Worm (Caenorhabditis elegans) whole organism, late embryonic: ENCODE data around the gene smu-2.

ENCODE experiments used
- C08G9.2 ChIP-seq: sonication (generic microtip); optimal IDR thresholded peaks from 2 replicates; lab custom pipeline; 2016; ENCODE audit warnings: mild to moderate bottlenecking, missing genetic modification characterization, moderate library complexity, missing compliant biosample characterization
- C38D4.7 ChIP-seq: fragments of 200-800 bp; sonication (Bioruptor generic); optimal IDR thresholded peaks from 2 replicates; lab custom pipeline; 2018; ENCODE audit warnings: mild to moderate bottlenecking, missing genetic modification characterization, moderate library complexity, missing compliant biosample characterization
- T23F11.4 ChIP-seq: fragments of 200-800 bp; sonication (Bioruptor generic); optimal IDR thresholded peaks from 2 replicates; lab custom pipeline; 2018; ENCODE audit warnings: mild to moderate bottlenecking, missing genetic modification characterization, missing compliant biosample characterization
- ahr-1 ChIP-seq: sonication (generic microtip); optimal IDR thresholded peaks from 2 replicates; lab custom pipeline; 2016; ENCODE audit warnings: missing genetic modification characterization, missing compliant biosample characterization
- ama-1 ChIP-seq: fragments of 150-350 bp; optimal IDR thresholded peaks from 2 replicates; lab custom pipeline; 2014
- ceh-14 ChIP-seq: sonication (generic microtip); optimal IDR thresholded peaks from 2 replicates; lab custom pipeline; 2016; ENCODE audit warnings: missing genotype, missing genetic modification characterization, missing compliant biosample characterization
- ceh-18 ChIP-seq: sonication (generic microtip); optimal IDR thresholded peaks from 2 replicates; lab custom pipeline; 2016; ENCODE audit warnings: missing genetic modification characterization, missing compliant biosample characterization
- ceh-31 ChIP-seq: sonication (generic microtip); optimal IDR thresholded peaks from 2 replicates; lab custom pipeline; 2016; ENCODE audit warnings: missing genetic modification characterization, missing compliant biosample characterization
- ceh-34 ChIP-seq: sonication (generic microtip); optimal IDR thresholded peaks from 2 replicates; lab custom pipeline; 2016; ENCODE audit warnings: mild to moderate bottlenecking, missing genetic modification characterization, missing compliant biosample characterization
- elt-2 ChIP-seq: sonication (generic microtip); optimal IDR thresholded peaks from 2 replicates; lab custom pipeline; 2016; ENCODE audit warnings: missing genetic modification reagents, missing genetic modification characterization, missing compliant biosample characterization
- fax-1 ChIP-seq: sonication (generic microtip); optimal IDR thresholded peaks from 2 replicates; lab custom pipeline; 2016; ENCODE audit warnings: missing genotype, missing genetic modification characterization, missing compliant biosample characterization
- fkh-10 ChIP-seq: fragments of 150-350 bp; optimal IDR thresholded peaks from 2 replicates; lab custom pipeline; 2014; ENCODE audit warnings: missing biosample characterization, missing genetic modification reagents, missing genetic modification characterization
- hlh-30 ChIP-seq: sonication (generic microtip); optimal IDR thresholded peaks from 2 replicates; lab custom pipeline; 2017; ENCODE audit warnings: antibody characterized with exemption, missing genetic modification characterization, missing compliant biosample characterization; ENCODE audit not compliant: insufficient read depth
- hlh-6 ChIP-seq: sonication (generic microtip); optimal IDR thresholded peaks from 2 replicates; lab custom pipeline; 2016; ENCODE audit warnings: missing genotype, missing genetic modification characterization, missing compliant biosample characterization
- hlh-8 ChIP-seq: sonication (generic microtip); optimal IDR thresholded peaks from 2 replicates; lab custom pipeline; 2016; ENCODE audit warnings: missing genotype, missing genetic modification characterization, missing compliant biosample characterization
- lim-6 ChIP-seq: sonication (generic microtip); optimal IDR thresholded peaks from 2 replicates; lab custom pipeline; 2016; ENCODE audit warnings: missing genetic modification characterization, missing compliant biosample characterization
- nfya-1 ChIP-seq: sonication (generic microtip); optimal IDR thresholded peaks from 2 replicates; lab custom pipeline; 2017; ENCODE audit warnings: missing genetic modification characterization, mild to moderate bottlenecking, missing compliant biosample characterization, antibody characterized with exemption, moderate library complexity
- nhr-11 ChIP-seq: fragments of 150-350 bp; optimal IDR thresholded peaks from 2 replicates; lab custom pipeline; 2014; ENCODE audit warnings: missing biosample characterization, missing genetic modification characterization
- nhr-232 ChIP-seq: sonication (generic microtip); optimal IDR thresholded peaks from 2 replicates; lab custom pipeline; 2016; ENCODE audit warnings: missing genetic modification characterization, missing compliant biosample characterization
- pax-1 ChIP-seq: fragments of 150-350 bp; optimal IDR thresholded peaks from 2 replicates; lab custom pipeline; 2014; ENCODE audit warnings: missing biosample characterization, missing genetic modification characterization
- pqm-1 ChIP-seq: sonication (generic microtip); optimal IDR thresholded peaks from 2 replicates; lab custom pipeline; 2016; ENCODE audit warnings: missing genetic modification characterization, missing compliant biosample characterization
- ref-2 ChIP-seq: sonication (generic microtip); optimal IDR thresholded peaks from 2 replicates; lab custom pipeline; 2016; ENCODE audit warnings: missing genetic modification characterization, missing compliant biosample characterization
- rnt-1 ChIP-seq: sonication (generic microtip); optimal IDR thresholded peaks from 2 replicates; lab custom pipeline; 2016; ENCODE audit warnings: missing genetic modification characterization, missing compliant biosample characterization
- sdc-2 ChIP-seq: sonication (generic microtip); optimal IDR thresholded peaks from 2 replicates; lab custom pipeline; 2016; ENCODE audit warnings: missing genotype, missing genetic modification characterization, missing compliant biosample characterization
- sox-2 ChIP-seq: fragments of 200-800 bp; sonication (Bioruptor generic); IDR thresholded peaks from 2 replicates; pipeline ENCODE4 v1.3.6; 2022; ENCODE audit warnings: missing genetic modification reagents, missing genetic modification characterization, missing compliant biosample characterization
- tbx-2 ChIP-seq: sonication (generic microtip); optimal IDR thresholded peaks from 2 replicates; lab custom pipeline; 2016; ENCODE audit warnings: missing genetic modification characterization, missing compliant biosample characterization
- ttx-3 ChIP-seq: sonication (generic microtip); optimal IDR thresholded peaks from 2 replicates; lab custom pipeline; 2016; ENCODE audit warnings: missing genetic modification reagents, missing genetic modification characterization, missing compliant biosample characterization
- unc-3 ChIP-seq, 2 experiments: fragments of 200-800 bp in 1 of 2; sonication (Bioruptor generic) in 1 of 2; sonication (generic microtip) in 1 of 2; conservative IDR thresholded peaks in 1 of 2; optimal IDR thresholded peaks in 1 of 2; 2 replicates each; pipeline versions ENCODE4 v1.3.6 to Lab custom; 2016 to 2022; ENCODE audit warnings: missing compliant biosample characterization in 2 of 2, missing genetic modification characterization in 2 of 2, missing genetic modification reagents in 1 of 2
- unc-42 ChIP-seq: sonication (generic microtip); optimal IDR thresholded peaks from 2 replicates; lab custom pipeline; 2016; ENCODE audit warnings: missing genotype, missing genetic modification characterization, missing compliant biosample characterization
- unc-86 ChIP-seq: sonication (generic microtip); optimal IDR thresholded peaks from 2 replicates; lab custom pipeline; 2016; ENCODE audit warnings: missing genetic modification characterization, missing compliant biosample characterization

The smu-2 gene

DNA sequence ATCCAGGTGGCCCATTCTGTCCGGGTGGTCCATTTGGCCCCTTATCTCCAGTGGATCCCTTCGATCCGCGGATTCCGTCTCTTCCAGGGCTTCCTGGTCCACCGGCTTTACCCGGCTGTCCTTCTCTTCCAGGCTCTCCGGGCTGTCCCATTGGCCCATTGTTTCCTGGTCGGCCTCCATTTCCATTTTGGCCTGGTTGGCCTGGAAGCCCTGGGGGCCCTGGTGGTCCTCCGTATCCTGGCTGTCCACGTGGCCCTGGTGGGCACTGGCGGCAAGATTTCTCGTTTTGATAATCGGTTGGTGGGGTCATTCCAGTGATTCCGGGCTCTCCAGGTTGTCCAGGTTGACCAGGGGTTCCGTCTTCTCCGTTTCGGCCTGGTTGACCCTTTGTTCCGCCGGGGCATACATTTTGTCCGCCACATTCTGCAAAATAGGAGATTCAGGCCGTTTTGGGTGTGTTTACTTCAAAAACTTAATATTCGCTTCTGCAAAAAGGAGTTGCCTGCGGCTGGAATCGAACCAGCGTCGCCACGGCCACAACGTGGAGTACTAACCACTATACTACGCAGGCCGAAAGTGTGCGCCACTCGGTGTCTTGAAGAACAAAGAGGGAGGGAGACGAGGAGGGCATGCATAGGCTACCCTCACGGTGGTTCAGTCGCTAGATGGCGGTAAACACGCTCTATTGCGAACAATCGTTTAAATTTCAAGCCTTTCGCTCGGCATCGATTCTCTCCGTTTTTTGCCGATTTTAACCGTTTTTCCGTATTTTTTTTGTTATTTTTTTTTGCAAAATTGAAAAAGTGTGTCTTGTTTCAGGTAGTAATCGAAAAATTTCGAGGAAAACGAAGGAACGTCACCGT, 39.0 kb downstream of the smu-2 start, which contains the start of gene W09G10.9 (continued):
- TF ChIP-seq hlh-30 (tag; lab: Kevin White, UChicago) (peak; percentile 5), pax-1 (no peak), ahr-1 (tag; lab: Kevin White, UChicago) (peak; percentile 46), elt-2 (tag; lab: Kevin White, UChicago) (peak; percentile 84), nfya-1 (tag; lab: Kevin White, UChicago) (peak; percentile 57), hlh-6 (tag; lab: Kevin White, UChicago) (peak; percentile 77), unc-86 (tag; lab: Kevin White, UChicago) (peak; percentile 75), fkh-10 (GFP tag; lab: Kevin White, UChicago) (no peak), C08G9.2 (tag; lab: Kevin White, UChicago) (peak; percentile 4), ama-1 (lab: Kevin White, UChicago) (no peak), unc-42 (tag; lab: Kevin White, UChicago) (no peak), sdc-2 (tag; lab: Kevin White, UChicago) (peak; percentile 48), T23F11.4 (GFP tag; lab: Kevin White, UChicago) (peak; percentile 56), nhr-232 (peak; percentile 65), rnt-1 (peak; percentile 63), pqm-1 (tag; lab: Kevin White, UChicago) (no peak), fax-1 (tag; lab: Kevin White, UChicago) (peak; percentile 65), ref-2 (tag; lab: Kevin White, UChicago) (peak; percentile 65), ceh-31 (tag; lab: Kevin White, UChicago) (peak; percentile 39)
- TF ChIP-seq, all 69 proteins: peak for 48

- peak; percentile 41 for TF ChIP-seq ceh-18 (tag; lab: Kevin White, UChicago)
- peak; percentile 41; the same call in 1 of the 2 replicates for TF ChIP-seq sox-2
- peak; percentile 13 for TF ChIP-seq ceh-31 (tag; lab: Kevin White, UChicago)
- peak; percentile 50 for TF ChIP-seq nfya-1 (tag; lab: Kevin White, UChicago)
- TF ChIP-seq tbx-2 (tag; lab: Kevin White, UChicago): peak; percentile 18
- peak; percentile 81 for TF ChIP-seq ceh-34 (tag; lab: Kevin White, UChicago)
- peak; percentile 27 for TF ChIP-seq unc-42 (tag; lab: Kevin White, UChicago)
Observed at ce11 chrII:3523547-3523946, 41.3 kb downstream of the smu-2 start.

DNA sequence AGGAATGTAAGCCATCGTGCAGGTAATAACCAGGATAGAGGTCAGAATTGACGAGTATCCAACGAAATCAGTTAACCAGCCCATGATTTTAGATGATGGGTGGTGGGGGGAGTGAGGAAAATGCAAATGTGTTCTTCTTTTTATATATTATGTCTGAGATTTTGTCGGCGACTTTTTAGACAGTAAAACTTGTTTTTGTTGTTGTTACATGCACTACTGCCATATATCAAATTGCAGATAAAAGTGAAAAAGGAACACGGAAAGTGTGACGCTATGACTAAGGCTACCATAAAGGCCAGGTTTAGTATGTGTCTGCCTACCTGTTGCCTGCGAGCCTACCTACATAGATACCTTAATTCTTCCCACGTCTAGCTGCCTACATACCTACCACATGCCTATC, 41.9 kb downstream of the smu-2 start, which contains the start of gene col-72:
Gene col-72 (minus strand): TSS at position 101 of the 400 bp plus-strand sequence.
- no peak for TF ChIP-seq unc-3 (GFP tag; conservative IDR thresholded peaks at IDR 0.05; lab: Robert Waterston, UW)
- TF ChIP-seq unc-3 (tag; optimal IDR thresholded peaks at IDR 0.05; lab: Kevin White, UChicago): no peak
- no peak for TF ChIP-seq ttx-3 (tag; lab: Kevin White, UChicago)
- no peak for TF ChIP-seq sdc-2 (tag; lab: Kevin White, UChicago)

ce11 chrII:3527460-3527859, 45.3 kb downstream of the smu-2 start:
- peak; percentile 17 for TF ChIP-seq lim-6 (tag; lab: Kevin White, UChicago)
- TF ChIP-seq C38D4.7 (GFP tag; lab: Kevin White, UChicago): no peak
- peak; percentile 67 for TF ChIP-seq ceh-14 (tag; lab: Kevin White, UChicago)
- TF ChIP-seq nhr-11: no peak

ce11 chrII:3528256-3528655, 46.0 kb downstream of the smu-2 start, which contains the start of gene ncs-6:
Gene ncs-6 (minus strand): TSS chrII:3528516.
- no peak for TF ChIP-seq hlh-8 (tag; lab: Kevin White, UChicago)
- no peak for TF ChIP-seq ceh-18 (tag; lab: Kevin White, UChicago)
